Worm (Caenorhabditis elegans): Measurements from ENCODE around the gene T28F3.5.

Gene T28F3.5

DNA sequence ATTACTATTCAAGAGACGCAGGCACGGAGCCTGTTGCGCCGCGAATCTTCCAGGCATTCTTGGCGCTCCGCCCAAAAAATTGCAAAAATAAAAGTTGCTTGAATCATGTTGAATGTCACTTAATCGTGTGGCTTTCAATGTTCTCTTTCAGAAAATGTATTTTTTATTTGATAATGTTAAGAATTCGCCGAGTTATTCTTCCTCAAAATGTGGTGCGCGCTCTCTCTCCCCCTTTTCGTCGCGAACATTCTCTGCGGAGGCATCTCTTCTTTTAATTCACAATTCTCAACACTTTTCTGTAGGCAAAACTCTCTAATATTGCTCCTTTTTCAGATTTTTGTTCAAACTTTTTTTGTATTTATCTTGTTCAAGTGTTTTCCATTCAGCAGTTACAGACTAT is 16.2 kb upstream of the T28F3.5 start:
- peak; percentile 31 to 97 for TF ChIP-seq unc-62 (GFP tag; optimal IDR thresholded peaks at IDR 0.05 in 1 of 2)
- no peak for TF ChIP-seq unc-62 (tag; optimal IDR thresholded peaks at IDR 0.05)
- peak; percentile 88 for TF ChIP-seq nhr-10 (tag; optimal IDR thresholded peaks at IDR 0.05)
- TF ChIP-seq lim-7 (GFP tag; IDR thresholded peaks at IDR 0.05) = no peak
- peak; percentile 98 for TF ChIP-seq zfp-3 (GFP tag; conservative IDR thresholded peaks at IDR 0.05)
- peak; percentile 99 for TF ChIP-seq mep-1 (tag; optimal IDR thresholded peaks at IDR 0.05)
- peak; percentile 88 for TF ChIP-seq ctbp-1 (GFP tag; IDR thresholded peaks at IDR 0.05)
- TF ChIP-seq attf-4 (tag; optimal IDR thresholded peaks at IDR 0.05) = no peak
- TF ChIP-seq spr-3 (GFP tag; optimal IDR thresholded peaks at IDR 0.05) = peak; percentile 81
- TF ChIP-seq duxl-1 (tag; optimal IDR thresholded peaks at IDR 0.05; ENCODE audit: poor library complexity) = peak; percentile 62
- peak; percentile 95 for TF ChIP-seq F37D6.2 (tag; optimal IDR thresholded peaks at IDR 0.05)
- TF ChIP-seq dpl-1 (GFP tag; optimal IDR thresholded peaks at IDR 0.05) = peak; percentile 82
- peak; percentile 36 for TF ChIP-seq pqm-1 (tag; optimal IDR thresholded peaks at IDR 0.05)
- peak; percentile 65 for TF ChIP-seq set-16 (GFP tag; IDR thresholded peaks at IDR 0.05)
- TF ChIP-seq madf-9 (GFP tag; conservative IDR thresholded peaks at IDR 0.05) = peak; percentile 88
- TF ChIP-seq lsy-2 (tag; optimal IDR thresholded peaks at IDR 0.05) = peak; percentile 91 to 95
- peak; percentile 86 for TF ChIP-seq nhr-102 (tag; optimal IDR thresholded peaks at IDR 0.05)
- peak; percentile 94 for TF ChIP-seq egl-43 (GFP tag; IDR thresholded peaks at IDR 0.05)
- TF ChIP-seq D1046.2 (GFP tag; IDR thresholded peaks at IDR 0.05) = peak; percentile 95
- TF ChIP-seq unc-130 (GFP tag; optimal IDR thresholded peaks at IDR 0.05) = peak; percentile 85
- TF ChIP-seq nhr-6 (tag; optimal IDR thresholded peaks at IDR 0.05) = peak; percentile 76
- no peak for TF ChIP-seq tag-97 (GFP tag; IDR thresholded peaks at IDR 0.05)
- TF ChIP-seq R02D3.7 (tag; optimal IDR thresholded peaks at IDR 0.05) = no peak
- peak; percentile 27 for TF ChIP-seq snpc-4 (tag; optimal IDR thresholded peaks at IDR 0.05)
- peak; percentile 99 for TF ChIP-seq fkh-10 (GFP tag; optimal IDR thresholded peaks at IDR 0.05)
- TF ChIP-seq fos-1 (tag; optimal IDR thresholded peaks at IDR 0.05) = peak; percentile 62
- peak; percentile 90 for TF ChIP-seq nhr-42 (GFP tag; IDR thresholded peaks at IDR 0.05)
- TF ChIP-seq lin-1 (GFP tag; IDR thresholded peaks at IDR 0.05) = peak; percentile 60; the same call in 1 of the 2 replicates
- peak; percentile 90 for TF ChIP-seq daf-19 (GFP tag; conservative IDR thresholded peaks at IDR 0.05)
- peak; percentile 92 for TF ChIP-seq spr-1 (tag; optimal IDR thresholded peaks at IDR 0.05)
- peak; percentile 100 for TF ChIP-seq mdt-29 (GFP tag; IDR thresholded peaks at IDR 0.05)
- TF ChIP-seq lir-3 (tag; optimal IDR thresholded peaks at IDR 0.05) = no peak
- peak; percentile 47 to 79 for TF ChIP-seq mdl-1 (tag; optimal IDR thresholded peaks at IDR 0.05)
- TF ChIP-seq ceh-82 (tag; optimal IDR thresholded peaks at IDR 0.05) = no peak
- TF ChIP-seq Y105C5A.15 (GFP tag; IDR thresholded peaks at IDR 0.05) = peak; percentile 50; the same call in 1 of the 2 replicates
- peak; percentile 75 for TF ChIP-seq arid-1 (GFP tag; conservative IDR thresholded peaks at IDR 0.05)
- TF ChIP-seq mes-2 (tag; optimal IDR thresholded peaks at IDR 0.05; ENCODE audit: poor library complexity, severe bottlenecking) = peak; percentile 89
- TF ChIP-seq lin-13 (GFP tag; optimal IDR thresholded peaks at IDR 0.05) = peak; percentile 93
- TF ChIP-seq mxl-2 (GFP tag; conservative IDR thresholded peaks at IDR 0.05) = peak; percentile 64; the same call in 1 of the 2 replicates
- TF ChIP-seq nhr-77 (tag; optimal IDR thresholded peaks at IDR 0.05) = peak; percentile 98
- peak; percentile 92 for TF ChIP-seq vab-7 (GFP tag; IDR thresholded peaks at IDR 0.05)
- TF ChIP-seq unc-39 (tag; optimal IDR thresholded peaks at IDR 0.05) = no peak
- no peak for TF ChIP-seq dmd-8 (GFP tag; IDR thresholded peaks at IDR 0.05)
- no peak for TF ChIP-seq aly-2 (tag; optimal IDR thresholded peaks at IDR 0.05)
- TF ChIP-seq lin-15B (tag; optimal IDR thresholded peaks at IDR 0.05) = no peak
- TF ChIP-seq cey-2 (tag; optimal IDR thresholded peaks at IDR 0.05; ENCODE audit: borderline replicate concordance, insufficient read depth) = no peak
- TF ChIP-seq php-3 (GFP tag; IDR thresholded peaks at IDR 0.05) = peak; percentile 55
- peak; percentile 97 for TF ChIP-seq dmd-6 (GFP tag; IDR thresholded peaks at IDR 0.05)
- TF ChIP-seq zag-1 (tag; optimal IDR thresholded peaks at IDR 0.05) = peak; percentile 79
- peak; percentile 90 for TF ChIP-seq T20F7.1 (GFP tag; optimal IDR thresholded peaks at IDR 0.05)
- TF ChIP-seq T26A8.4 (GFP tag; IDR thresholded peaks at IDR 0.05) = peak; percentile 91
- TF ChIP-seq zip-11 (GFP tag; IDR thresholded peaks at IDR 0.05) = 0 out of 2 replicates have a peak, but pooled peaks have one; percentile 24
